Fruit fly (Drosophila melanogaster) whole organism, embryonic: ENCODE measurements around the gene gdl.
A peak's percentile ranks its signal among the peaks of the same experiment; 100 is the strongest.

ENCODE experiments used
- BEAF-32 ChIP-seq: fragments of 200-800 bp; sonication (Bioruptor generic); optimal IDR thresholded peaks from 3 replicates; lab custom pipeline; 2017; ENCODE audit warnings: missing biosample characterization, missing genetic modification characterization, mild to moderate bottlenecking, moderate library complexity, missing genetic modification reagents
- Bgb ChIP-seq: fragments of 200-800 bp; sonication (Bioruptor generic); IDR thresholded peaks from 2 replicates; pipeline ENCODE4 v1.3.6; 2022; ENCODE audit warnings: missing biosample characterization, missing genetic modification characterization; ENCODE audit not compliant: partially characterized antibody
- CG11093 ChIP-seq: fragments of 200-800 bp; sonication (Bioruptor generic); IDR thresholded peaks from 3 replicates; pipeline ENCODE4 v1.3.6; 2022; ENCODE audit warnings: missing biosample characterization, missing genetic modification characterization
- CG12219 ChIP-seq: fragments of 200-800 bp; sonication (Bioruptor generic); optimal IDR thresholded peaks from 3 replicates; lab custom pipeline; 2018; ENCODE audit warnings: missing biosample characterization, mild to moderate bottlenecking, missing genetic modification characterization
- CG17359 ChIP-seq: fragments of 200-800 bp; sonication (Bioruptor generic); optimal IDR thresholded peaks from 3 replicates; lab custom pipeline; 2018; ENCODE audit warnings: missing biosample characterization, mild to moderate bottlenecking, missing genetic modification characterization, moderate library complexity
- CG18262 ChIP-seq: fragments of 200-800 bp; optimal IDR thresholded peaks from 3 replicates; lab custom pipeline; 2019; ENCODE audit warnings: missing biosample characterization, mild to moderate bottlenecking, missing genetic modification characterization, moderate library complexity
- CG30403 ChIP-seq: fragments of 200-800 bp; sonication (Bioruptor generic); optimal IDR thresholded peaks from 3 replicates; lab custom pipeline; 2016; ENCODE audit warnings: missing biosample characterization, missing genetic modification characterization
- CG4820 ChIP-seq: fragments of 200-800 bp; sonication (Bioruptor generic); optimal IDR thresholded peaks from 3 replicates; lab custom pipeline; 2016; ENCODE audit warnings: missing biosample characterization, missing genetic modification characterization
- CG7963 ChIP-seq: fragments of 200-800 bp; sonication (Bioruptor generic); IDR thresholded peaks from 3 replicates; pipeline ENCODE4 v1.3.6; 2022; ENCODE audit warnings: missing biosample characterization, missing genetic modification characterization; ENCODE audit not compliant: partially characterized antibody
- CG8924 ChIP-seq: fragments of 200-800 bp; optimal IDR thresholded peaks from 3 replicates; lab custom pipeline; 2019; ENCODE audit warnings: missing biosample characterization, mild to moderate bottlenecking, missing genetic modification characterization, moderate library complexity
- CG9437 ChIP-seq: fragments of 200-800 bp; sonication (Bioruptor generic); optimal IDR thresholded peaks from 2 replicates; lab custom pipeline; 2018; ENCODE audit warnings: missing biosample characterization, mild to moderate bottlenecking, missing genetic modification characterization
- CTCF ChIP-seq: fragments of 200-800 bp; sonication (Bioruptor generic); optimal IDR thresholded peaks from 2 replicates; lab custom pipeline; 2017; ENCODE audit warnings: missing biosample characterization, mild to moderate bottlenecking, missing genetic modification characterization, moderate library complexity
- D19B ChIP-seq: fragments of 200-800 bp; sonication (Bioruptor generic); optimal IDR thresholded peaks from 2 replicates; lab custom pipeline; 2017; ENCODE audit warnings: missing biosample characterization, mild to moderate bottlenecking, missing genetic modification characterization
- Dad ChIP-seq: fragments of 200-800 bp; sonication (Bioruptor generic); optimal IDR thresholded peaks from 3 replicates; lab custom pipeline; 2016; ENCODE audit warnings: missing biosample characterization, missing genetic modification characterization
- Dip2 ChIP-seq: fragments of 200-800 bp; sonication (Bioruptor generic); IDR thresholded peaks from 2 replicates; pipeline ENCODE4 v1.3.6; 2022; ENCODE audit warnings: missing biosample characterization, missing genetic modification characterization
- Doc3 ChIP-seq: fragments of 200-800 bp; sonication (Bioruptor generic); IDR thresholded peaks from 3 replicates; pipeline ENCODE4 v1.3.6; 2022; ENCODE audit warnings: missing biosample characterization, missing genetic modification characterization; ENCODE audit not compliant: partially characterized antibody
- HHEX ChIP-seq: fragments of 200-800 bp; sonication (Bioruptor generic); optimal IDR thresholded peaks from 3 replicates; lab custom pipeline; 2017; ENCODE audit warnings: missing biosample characterization, mild to moderate bottlenecking, missing genetic modification characterization, missing genetic modification reagents
- HLH4C ChIP-seq: fragments of 200-800 bp; sonication (Bioruptor generic); IDR thresholded peaks from 3 replicates; pipeline ENCODE4 v1.3.6; 2022; ENCODE audit warnings: missing biosample characterization, missing genetic modification characterization; ENCODE audit not compliant: partially characterized antibody
- MBD-R2 ChIP-seq: fragments of 200-800 bp; sonication (Bioruptor generic); IDR thresholded peaks from 2 replicates; pipeline ENCODE4 v1.3.6; 2022; ENCODE audit warnings: missing biosample characterization, missing genetic modification characterization
- MESR4 ChIP-seq: fragments of 200-800 bp; sonication (Bioruptor generic); optimal IDR thresholded peaks from 2 replicates; lab custom pipeline; 2018; ENCODE audit warnings: missing biosample characterization, mild to moderate bottlenecking, missing genetic modification characterization, moderate library complexity
- Neu2 ChIP-seq: fragments of 200-800 bp; sonication (Bioruptor generic); optimal IDR thresholded peaks from 3 replicates; lab custom pipeline; 2016; ENCODE audit warnings: missing biosample characterization, missing genetic modification characterization, borderline replicate concordance
- Nf-YA ChIP-seq: fragments of 200-800 bp; sonication (Bioruptor generic); IDR thresholded peaks from 2 replicates; pipeline ENCODE4 v1.3.6; 2022; ENCODE audit warnings: missing biosample characterization, missing genetic modification characterization
- Opbp ChIP-seq: fragments of 200-800 bp; sonication (Bioruptor generic); IDR thresholded peaks from 3 replicates; pipeline ENCODE4 v1.3.6; 2022; ENCODE audit warnings: missing biosample characterization, missing genetic modification characterization; ENCODE audit not compliant: partially characterized antibody
- Optix ChIP-seq: fragments of 200-800 bp; sonication (Bioruptor generic); IDR thresholded peaks from 3 replicates; pipeline ENCODE4 v1.3.6; 2022; ENCODE audit warnings: missing biosample characterization, missing genetic modification characterization
- Tbp ChIP-seq: fragments of >200 bp; optimal IDR thresholded peaks from 2 replicates; lab custom pipeline; 2018; ENCODE audit warnings: missing biosample characterization, missing genetic modification characterization
- Trl ChIP-seq, 3 experiments: fragments of >200 bp in 2 of 3; fragments of 200-800 bp in 1 of 3; sonication (Bioruptor generic) in 1 of 3; optimal IDR thresholded peaks; 2 replicates in 1 of 3; 3 replicates in 2 of 3; lab custom pipeline; 2016 to 2017; ENCODE audit warnings: missing biosample characterization in 1 of 3, missing genetic modification characterization in 1 of 3
- cad ChIP-seq: fragments of >200 bp; optimal IDR thresholded peaks from 2 replicates; lab custom pipeline; 2017; ENCODE audit warnings: missing biosample characterization, missing genetic modification characterization
- cas ChIP-seq: fragments of 200-800 bp; sonication (Bioruptor generic); IDR thresholded peaks from 2 replicates; pipeline ENCODE4 v1.3.6; 2022; ENCODE audit warnings: missing biosample characterization, missing genetic modification characterization
- dmrt11E ChIP-seq: fragments of 200-800 bp; sonication (Bioruptor generic); optimal IDR thresholded peaks from 3 replicates; lab custom pipeline; 2018; ENCODE audit warnings: missing biosample characterization, mild to moderate bottlenecking, missing genetic modification characterization, moderate library complexity
- exex ChIP-seq: fragments of 200-800 bp; sonication (Bioruptor generic); optimal IDR thresholded peaks from 4 replicates; lab custom pipeline; 2018; ENCODE audit warnings: missing biosample characterization, mild to moderate bottlenecking, missing genetic modification characterization, moderate library complexity
- gfzf ChIP-seq: fragments of 200-800 bp; sonication (Bioruptor generic); optimal IDR thresholded peaks from 2 replicates; lab custom pipeline; 2016; ENCODE audit warnings: missing biosample characterization, mild to moderate bottlenecking, missing genetic modification characterization, moderate library complexity
- gsb-n ChIP-seq: fragments of 200-800 bp; sonication (Bioruptor generic); optimal IDR thresholded peaks from 3 replicates; lab custom pipeline; 2018; ENCODE audit warnings: missing biosample characterization, mild to moderate bottlenecking, missing genetic modification characterization
- hbn ChIP-seq: fragments of 200-800 bp; sonication (Bioruptor generic); IDR thresholded peaks from 2 replicates; pipeline ENCODE4 v1.3.6; 2022; ENCODE audit warnings: missing biosample characterization, missing genetic modification characterization; ENCODE audit not compliant: partially characterized antibody
- jigr1 ChIP-seq: fragments of 200-800 bp; sonication (Bioruptor generic); IDR thresholded peaks from 3 replicates; pipeline ENCODE4 v1.3.6; 2022; ENCODE audit warnings: missing biosample characterization, missing genetic modification characterization
- kni ChIP-seq: fragments of 200-800 bp; sonication (Bioruptor generic); optimal IDR thresholded peaks from 3 replicates; lab custom pipeline; 2017; ENCODE audit warnings: mild to moderate bottlenecking, missing biosample characterization, missing genetic modification reagents, missing genetic modification characterization
- lilli ChIP-seq: fragments of 200-800 bp; sonication (Bioruptor generic); optimal IDR thresholded peaks from 3 replicates; lab custom pipeline; 2016; ENCODE audit warnings: missing biosample characterization, missing genetic modification characterization
- mam ChIP-seq: fragments of 200-800 bp; sonication (Bioruptor generic); optimal IDR thresholded peaks from 3 replicates; lab custom pipeline; 2016; ENCODE audit warnings: missing biosample characterization, missing genetic modification characterization
- nerfin-1 ChIP-seq: fragments of 200-800 bp; sonication (Bioruptor generic); optimal IDR thresholded peaks from 3 replicates; lab custom pipeline; 2019; ENCODE audit warnings: missing biosample characterization, mild to moderate bottlenecking, missing genetic modification characterization, moderate library complexity
- nom ChIP-seq: fragments of 200-800 bp; sonication (Bioruptor generic); optimal IDR thresholded peaks from 2 replicates; lab custom pipeline; 2017; ENCODE audit warnings: missing biosample characterization, missing genetic modification characterization, mild to moderate bottlenecking, moderate library complexity, missing genetic modification reagents
- onecut ChIP-seq: fragments of 200-800 bp; sonication (Bioruptor generic); IDR thresholded peaks from 2 replicates; pipeline ENCODE4 v1.3.6; 2022; ENCODE audit warnings: missing biosample characterization, missing genetic modification characterization
- pho ChIP-seq: fragments of 200-800 bp; sonication (Bioruptor generic); optimal IDR thresholded peaks from 2 replicates; lab custom pipeline; 2016; ENCODE audit warnings: missing biosample characterization, missing genetic modification characterization
- scrt ChIP-seq: fragments of 200-800 bp; sonication (Bioruptor generic); optimal IDR thresholded peaks from 2 replicates; lab custom pipeline; 2018; ENCODE audit warnings: missing biosample characterization, mild to moderate bottlenecking, missing genetic modification characterization, moderate library complexity
- sna ChIP-seq: fragments of 200-800 bp; sonication (Bioruptor generic); IDR thresholded peaks from 2 replicates; pipeline ENCODE4 v1.3.6; 2022; ENCODE audit warnings: missing biosample characterization, missing genetic modification characterization; ENCODE audit not compliant: partially characterized antibody
- tio ChIP-seq: fragments of 200-800 bp; sonication (Bioruptor generic); optimal IDR thresholded peaks from 2 replicates; lab custom pipeline; 2017; ENCODE audit warnings: missing biosample characterization, missing genetic modification characterization, inconsistent platforms
- unc-4 ChIP-seq: fragments of 200-800 bp; sonication (Bioruptor generic); IDR thresholded peaks from 2 replicates; pipeline ENCODE4 v1.3.6; 2022; ENCODE audit warnings: missing biosample characterization, missing genetic modification characterization; ENCODE audit not compliant: partially characterized antibody
- unpg ChIP-seq: fragments of 200-800 bp; sonication (Bioruptor generic); optimal IDR thresholded peaks from 3 replicates; lab custom pipeline; 2018; ENCODE audit warnings: missing biosample characterization, mild to moderate bottlenecking, missing genetic modification characterization, moderate library complexity
- z ChIP-seq: fragments of 200-800 bp; sonication (Bioruptor generic); IDR thresholded peaks from 3 replicates; pipeline ENCODE4 v1.3.6; 2022; ENCODE audit warnings: missing biosample characterization, missing genetic modification characterization
- zen ChIP-seq: fragments of 200-800 bp; sonication (Bioruptor generic); optimal IDR thresholded peaks from 3 replicates; lab custom pipeline; 2018; ENCODE audit warnings: missing biosample characterization, mild to moderate bottlenecking, missing genetic modification characterization, moderate library complexity
- zf30C ChIP-seq: fragments of 200-800 bp; sonication (Bioruptor generic); optimal IDR thresholded peaks from 3 replicates; lab custom pipeline; 2018; ENCODE audit warnings: missing biosample characterization, mild to moderate bottlenecking, missing genetic modification characterization

gdl gene

dm6 chr3L:15553993-15554644, 44.9 kb downstream of the gdl start, which contains the start of gene AGO2 (continued):
- TF ChIP-seq Dip2 (GFP tag; lab: Robert Waterston, UW): no peak
- peak; percentile 10 for TF ChIP-seq pho
- TF ChIP-seq Trl (optimal IDR thresholded peaks at IDR 0.05; lab: Kevin White, UChicago): no peak
- TF ChIP-seq Trl (GFP tag; optimal IDR thresholded peaks at IDR 0.05; lab: Kevin White, UChicago): no peak
- no peak for TF ChIP-seq z
- no peak for TF ChIP-seq Tbp (GFP tag; lab: Kevin White, UChicago)
- peak; percentile 58 for TF ChIP-seq unc-4 (GFP tag; lab: Robert Waterston, UW)
- peak; percentile 33 for TF ChIP-seq exex
- no peak for TF ChIP-seq jigr1 (GFP tag; lab: Robert Waterston, UW)
- no peak for TF ChIP-seq CG11093
- no peak for TF ChIP-seq tio (GFP tag; lab: Kevin White, UChicago)
- TF ChIP-seq kni (GFP tag; lab: Kevin White, UChicago): peak; percentile 61
- TF ChIP-seq unpg (GFP tag; lab: Kevin White, UChicago): peak; percentile 6
- TF ChIP-seq nom (GFP tag; lab: Kevin White, UChicago): peak; percentile 100
- TF ChIP-seq gfzf (GFP tag; lab: Kevin White, UChicago): peak; percentile 41
- TF ChIP-seq scrt (GFP tag; lab: Kevin White, UChicago): peak; percentile 40
- TF ChIP-seq Nf-YA (GFP tag; lab: Robert Waterston, UW): no peak
- TF ChIP-seq HLH4C (GFP tag; lab: Robert Waterston, UW): peak; percentile 77
- no peak for TF ChIP-seq cad (GFP tag; lab: Kevin White, UChicago)
- peak; percentile 24; the same call in 1 of the 2 replicates for TF ChIP-seq MBD-R2
- TF ChIP-seq Optix (GFP tag; lab: Robert Waterston, UW): no peak
- TF ChIP-seq Bgb (GFP tag; lab: Robert Waterston, UW): peak; percentile 82
- peak; percentile 21 for TF ChIP-seq CG30403
- TF ChIP-seq zf30C (GFP tag; lab: Kevin White, UChicago): no peak
- TF ChIP-seq CG12219 (GFP tag; lab: Kevin White, UChicago): no peak
- no peak for TF ChIP-seq D19B (GFP tag; lab: Kevin White, UChicago)
- peak; percentile 60 for TF ChIP-seq sna
- TF ChIP-seq dmrt11E (tag; lab: Kevin White, UChicago): no peak
- peak; percentile 47 for TF ChIP-seq onecut (GFP tag; lab: Robert Waterston, UW)
- peak; percentile 30 for TF ChIP-seq lilli
- no peak for TF ChIP-seq cas (GFP tag; lab: Robert Waterston, UW)
- TF ChIP-seq CTCF (GFP tag; lab: Kevin White, UChicago): peak; percentile 61
- peak; percentile 45; the same call in 1 of the 3 replicates for TF ChIP-seq Doc3
- TF ChIP-seq Dad (GFP tag; lab: Kevin White, UChicago): no peak
- no peak for TF ChIP-seq CG17359 (tag; lab: Kevin White, UChicago)
- peak; percentile 21 for TF ChIP-seq nerfin-1
- TF ChIP-seq MESR4 (GFP tag; lab: Kevin White, UChicago): peak; percentile 99
- peak; percentile 21 for TF ChIP-seq HHEX
- peak; percentile 47 for TF ChIP-seq Neu2 (GFP tag; lab: Kevin White, UChicago)
- peak; percentile 20 for TF ChIP-seq CG18262 (tag; lab: Kevin White, UChicago)
- TF ChIP-seq zen (tag; lab: Kevin White, UChicago): no peak
- no peak for TF ChIP-seq CG9437 (GFP tag; lab: Kevin White, UChicago)
- TF ChIP-seq CG4820 (GFP tag; lab: Kevin White, UChicago): no peak
- peak; percentile 50 for TF ChIP-seq hbn (GFP tag; lab: Robert Waterston, UW)
- peak; percentile 64; the same call in 2 of the 3 replicates for TF ChIP-seq CG7963
- peak; percentile 62; the same call in 2 of the 3 replicates for TF ChIP-seq Opbp
- TF ChIP-seq mam (GFP tag; lab: Kevin White, UChicago): no peak
- peak; percentile 69 for TF ChIP-seq BEAF-32
- no peak for TF ChIP-seq gsb-n (tag; lab: Kevin White, UChicago)
- peak; percentile 38 for TF ChIP-seq CG8924 (tag; lab: Kevin White, UChicago)
